Worm (Caenorhabditis elegans): ENCODE measurements around the gene T23G4.2.

ce11 chrIV:13686965-13687425 is 2.4 kb downstream of the T23G4.2 start, which contains the start of gene nyn-1:
- TF ChIP-seq W03F9.2 (tag; optimal IDR thresholded peaks at IDR 0.05) (no peak), him-1 (tag; optimal IDR thresholded peaks at IDR 0.05) (no peak)

Measured in whole organism, L4/young adult.